Fruit fly (Drosophila melanogaster): ENCODE measurements around the gene Syx13.

Syx13 gene

dm6 chr3L:13030055-13030634, 14.1 kb upstream of the Syx13 start:
- peak; percentile 13 for TF ChIP-seq rgr (GFP tag; optimal IDR thresholded peaks at IDR 0.05)
- TF ChIP-seq Mio (GFP tag; optimal IDR thresholded peaks at IDR 0.05): no peak
- TF ChIP-seq CrebA (GFP tag; optimal IDR thresholded peaks at IDR 0.05; ENCODE audit: borderline replicate concordance): no peak
- peak; percentile 24 for TF ChIP-seq h (GFP tag; optimal IDR thresholded peaks at IDR 0.05)
- peak; percentile 20 for TF ChIP-seq fru (GFP tag; optimal IDR thresholded peaks at IDR 0.05)
- TF ChIP-seq psq (GFP tag; optimal IDR thresholded peaks at IDR 0.05): no peak
- TF ChIP-seq Abd-B (GFP tag; optimal IDR thresholded peaks at IDR 0.05): no peak

dm6 chr3L:13031326-13031725, 12.9 kb upstream of the Syx13 start:
- no peak for TF ChIP-seq CG32264 (GFP tag; optimal IDR thresholded peaks at IDR 0.05)
- no peak for TF ChIP-seq CG9705 (GFP tag; optimal IDR thresholded peaks at IDR 0.05)
- TF ChIP-seq sage (GFP tag; optimal IDR thresholded peaks at IDR 0.05): no peak
- no peak for TF ChIP-seq pan (optimal IDR thresholded peaks at IDR 0.05)
- no peak for TF ChIP-seq Sp1 (GFP tag; optimal IDR thresholded peaks at IDR 0.05)
- TF ChIP-seq rgr (GFP tag; optimal IDR thresholded peaks at IDR 0.05): no peak
- no peak for TF ChIP-seq br (GFP tag; optimal IDR thresholded peaks at IDR 0.05)
- TF ChIP-seq Myc (optimal IDR thresholded peaks at IDR 0.05): no peak
- no peak for TF ChIP-seq foxo (GFP tag; optimal IDR thresholded peaks at IDR 0.05)
- no peak for TF ChIP-seq tai (GFP tag; optimal IDR thresholded peaks at IDR 0.05)
- no peak for TF ChIP-seq dsf (GFP tag; optimal IDR thresholded peaks at IDR 0.05; ENCODE audit: borderline replicate concordance)
- no peak for TF ChIP-seq N (GFP tag; optimal IDR thresholded peaks at IDR 0.05)

- no peak for TF ChIP-seq Rel (GFP tag; optimal IDR thresholded peaks at IDR 0.05)
- peak; percentile 88 for TF ChIP-seq Rel (tag; optimal IDR thresholded peaks at IDR 0.05)
- TF ChIP-seq tai (GFP tag; optimal IDR thresholded peaks at IDR 0.05): no peak
- TF ChIP-seq foxo (GFP tag; optimal IDR thresholded peaks at IDR 0.05): peak in 1 of 2 experiments; percentile 14
- no peak for TF ChIP-seq Vsx2 (GFP tag; optimal IDR thresholded peaks at IDR 0.05; ENCODE audit: partially characterized antibody)
- TF ChIP-seq brk (GFP tag; optimal IDR thresholded peaks at IDR 0.05): no peak
- TF ChIP-seq Sp1 (GFP tag; optimal IDR thresholded peaks at IDR 0.05): peak; percentile 13
- TF ChIP-seq sage (GFP tag; optimal IDR thresholded peaks at IDR 0.05): no peak
- no peak for TF ChIP-seq CG32264 (GFP tag; optimal IDR thresholded peaks at IDR 0.05)
Observed at dm6 chr3L:13032085-13032914, 11.9 kb upstream of the Syx13 start.

- TF ChIP-seq tai (GFP tag; optimal IDR thresholded peaks at IDR 0.05): no peak
- no peak for TF ChIP-seq fru (GFP tag; optimal IDR thresholded peaks at IDR 0.05)
- TF ChIP-seq Rel (GFP tag; optimal IDR thresholded peaks at IDR 0.05): no peak
- no peak for TF ChIP-seq Rel (tag; optimal IDR thresholded peaks at IDR 0.05)
- no peak for TF ChIP-seq jim (GFP tag; optimal IDR thresholded peaks at IDR 0.05)
- no peak for TF ChIP-seq Dif (GFP tag; optimal IDR thresholded peaks at IDR 0.05; ENCODE audit: partially characterized antibody)
- TF ChIP-seq sv (GFP tag; optimal IDR thresholded peaks at IDR 0.05): no peak
- no peak for TF ChIP-seq usp (GFP tag; optimal IDR thresholded peaks at IDR 0.05)
- no peak for TF ChIP-seq Myc (optimal IDR thresholded peaks at IDR 0.05)
- no peak for TF ChIP-seq Sp1 (GFP tag; optimal IDR thresholded peaks at IDR 0.05)
- no peak for TF ChIP-seq Hr78 (GFP tag; optimal IDR thresholded peaks at IDR 0.05)
- TF ChIP-seq Mio (GFP tag; optimal IDR thresholded peaks at IDR 0.05): no peak
- no peak for TF ChIP-seq rgr (GFP tag; optimal IDR thresholded peaks at IDR 0.05)
- TF ChIP-seq dl (GFP tag; optimal IDR thresholded peaks at IDR 0.05; ENCODE audit: insufficient read depth in 1 of 2, partially characterized antibody in 2 of 2): no peak
Observed at dm6 chr3L:13032915-13033282, 11.3 kb upstream of the Syx13 start.

- TF ChIP-seq sage (GFP tag; optimal IDR thresholded peaks at IDR 0.05) (no peak), Vsx2 (GFP tag; optimal IDR thresholded peaks at IDR 0.05; ENCODE audit: partially characterized antibody) (peak; percentile 42), HLH106 (tag; optimal IDR thresholded peaks at IDR 0.05) (no peak), sv (GFP tag; optimal IDR thresholded peaks at IDR 0.05) (no peak), Mio (GFP tag; optimal IDR thresholded peaks at IDR 0.05) (no peak), foxo (GFP tag; optimal IDR thresholded peaks at IDR 0.05) (no peak), lola (GFP tag; optimal IDR thresholded peaks at IDR 0.05) (no peak)
Observed at dm6 chr3L:13033361-13033760, 10.9 kb upstream of the Syx13 start.
